Worm (Caenorhabditis elegans) whole organism, early embryonic: ENCODE results near the gene F37A4.3.

Experiments
- F13C5.2 ChIP-seq: sonication (generic microtip); optimal IDR thresholded peaks from 2 replicates; lab custom pipeline; 2017; ENCODE audit warnings: mild to moderate bottlenecking, missing genetic modification characterization, inconsistent platforms, missing compliant biosample characterization
- ama-1 ChIP-seq: fragments of 150-350 bp; optimal IDR thresholded peaks from 2 replicates; lab custom pipeline; 2014
- ceh-13 ChIP-seq: fragments of 200-800 bp; sonication (Bioruptor generic); optimal IDR thresholded peaks from 2 replicates; lab custom pipeline; 2018; ENCODE audit warnings: mild to moderate bottlenecking, missing genetic modification characterization, missing compliant biosample characterization
- hmg-4 ChIP-seq: fragments of 200-800 bp; sonication (Bioruptor generic); optimal IDR thresholded peaks from 2 replicates; lab custom pipeline; 2018; ENCODE audit warnings: mild to moderate bottlenecking, missing genetic modification characterization, missing compliant biosample characterization
- sea-1 ChIP-seq: fragments of 200-800 bp; sonication (Bioruptor generic); conservative IDR thresholded peaks from 2 replicates; pipeline ENCODE4 v1.3.6; 2022; ENCODE audit warnings: missing genetic modification characterization, missing compliant biosample characterization
- tra-4 ChIP-seq: sonication (generic microtip); optimal IDR thresholded peaks from 2 replicates; lab custom pipeline; 2017; ENCODE audit warnings: missing genetic modification characterization, missing compliant biosample characterization

DNA sequence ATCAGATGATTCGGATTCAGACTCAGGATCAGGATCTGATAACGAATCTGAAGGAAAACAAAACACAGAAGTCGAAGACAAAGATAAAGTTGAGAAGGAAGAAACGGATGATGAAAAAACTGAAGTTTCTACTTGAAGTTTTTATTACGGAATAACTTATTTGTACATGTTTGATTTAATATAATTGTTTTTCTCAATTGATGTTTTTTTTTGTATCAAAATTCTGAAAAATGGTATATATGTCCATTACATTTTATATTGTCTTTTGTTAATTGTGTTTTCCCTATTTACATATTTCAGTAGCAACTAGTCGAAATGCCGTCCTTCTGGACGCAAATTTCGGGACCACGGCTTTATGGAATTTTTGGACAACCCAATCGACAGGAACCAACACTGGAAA lies 4.7 kb downstream of the F37A4.3 start, which contains the start of gene F37A4.1:
- no peak for TF ChIP-seq hmg-4 (GFP tag; lab: Kevin White, UChicago)
- TF ChIP-seq F13C5.2 (tag; lab: Kevin White, UChicago), result no peak
- no peak for TF ChIP-seq tra-4 (tag; lab: Kevin White, UChicago)
- TF ChIP-seq ama-1 (lab: Kevin White, UChicago), result no peak
- no peak for TF ChIP-seq ceh-13 (GFP tag; lab: Kevin White, UChicago)
- no peak for TF ChIP-seq sea-1 (GFP tag; lab: Robert Waterston, UW)
